Comparison of ENCODE assay signal across 1 fruit fly cellular context in the genomic region with DNA sequence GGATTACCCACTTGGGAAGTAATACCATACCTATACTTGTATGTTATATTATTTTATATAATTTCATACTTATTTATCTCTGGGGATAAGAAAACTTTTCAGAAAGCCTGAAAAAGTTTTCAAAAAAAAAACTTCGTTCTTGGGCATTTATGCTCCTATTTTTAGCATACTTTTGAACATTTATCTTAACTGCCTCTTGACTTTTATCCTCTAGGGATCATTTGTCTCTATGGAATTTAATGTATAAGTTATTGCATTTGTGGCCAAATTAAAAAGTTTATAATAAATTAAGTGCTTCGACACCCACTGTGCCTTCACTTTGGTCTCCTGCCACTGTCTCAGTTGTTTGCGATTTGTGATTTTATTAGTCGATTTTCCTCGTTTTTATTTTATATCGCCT.
A peak's percentile ranks its signal among the peaks of the same experiment; 100 is the strongest.
TF ChIP-seq lines count a peak whose summit lies in the region.

No protein-coding gene starts in this region.

TF ChIP-seq in whole organism, prepupa, 60 proteins besides CTCF, POLR2A, EP300 and RAD21 (continued from another document):
- TF ChIP-seq CG15336 (GFP tag; IDR thresholded peaks at IDR 0.05; lab: Robert Waterston, UW) (peak; percentile 64; the same call in 1 of the 2 replicates), pdm3 (GFP tag; optimal IDR thresholded peaks at IDR 0.05; lab: Kevin White, UChicago) (peak; percentile 52), CG4318 (GFP tag; optimal IDR thresholded peaks at IDR 0.05; lab: Kevin White, UChicago) (peak; percentile 89), salr (GFP tag; optimal IDR thresholded peaks at IDR 0.05; lab: Kevin White, UChicago) (peak in 1 of 2 experiments; percentile 74), OdsH (GFP tag; optimal IDR thresholded peaks at IDR 0.05; lab: Kevin White, UChicago) (peak; percentile 71), CG11762 (GFP tag; optimal IDR thresholded peaks at IDR 0.05; lab: Kevin White, UChicago; ENCODE audit: insufficient read depth) (peak; percentile 22), CG11294 (GFP tag; IDR thresholded peaks at IDR 0.05; lab: Robert Waterston, UW) (no peak), dsx (GFP tag; optimal IDR thresholded peaks at IDR 0.05; lab: Kevin White, UChicago; ENCODE audit: poor library complexity, severe bottlenecking) (no peak), Eip78C (GFP tag; lab: Kevin White, UChicago) (peak; percentile 84), fd59A (GFP tag; optimal IDR thresholded peaks at IDR 0.05; lab: Kevin White, UChicago) (no peak), net (GFP tag; optimal IDR thresholded peaks at IDR 0.05; lab: Kevin White, UChicago) (peak; percentile 27), dac (GFP tag; optimal IDR thresholded peaks at IDR 0.05; lab: Kevin White, UChicago) (peak; percentile 77), CG3919 (GFP tag; optimal IDR thresholded peaks at IDR 0.05; lab: Kevin White, UChicago) (peak; percentile 49), Ets21C (GFP tag; optimal IDR thresholded peaks at IDR 0.05; lab: Kevin White, UChicago) (no peak), CG6276 (GFP tag; optimal IDR thresholded peaks at IDR 0.05; lab: Kevin White, UChicago) (peak; percentile 85), achi (GFP tag; optimal IDR thresholded peaks at IDR 0.05; lab: Kevin White, UChicago) (peak; percentile 54)
TF ChIP-seq in whole organism, prepupa: peak in this region for 32.
